Worm (Caenorhabditis elegans) whole organism, midembryonic: ENCODE results near the gene sto-6.

Experiments
- cog-1 ChIP-seq: sonication (generic microtip); optimal IDR thresholded peaks from 2 replicates; lab custom pipeline; 2016; ENCODE audit warnings: missing genetic modification characterization, missing compliant biosample characterization
- klf-2 ChIP-seq: fragments of 200-800 bp; sonication (Bioruptor generic); conservative IDR thresholded peaks from 2 replicates; pipeline ENCODE4 v1.3.6; 2022; ENCODE audit warnings: missing genetic modification reagents, missing genetic modification characterization, missing compliant biosample characterization
- ref-1 ChIP-seq: fragments of 200-800 bp; sonication (Bioruptor generic); conservative IDR thresholded peaks from 2 replicates; pipeline ENCODE4 v1.3.6; 2022; ENCODE audit warnings: missing genetic modification reagents, missing genetic modification characterization, missing compliant biosample characterization
- ztf-29 ChIP-seq: fragments of 200-800 bp; sonication (Bioruptor generic); IDR thresholded peaks from 2 replicates; pipeline ENCODE4 v1.3.6; 2022; ENCODE audit warnings: missing genetic modification reagents, missing genetic modification characterization, missing compliant biosample characterization

ce11 chrX:11608110-11608759 lies 24.0 kb upstream of the sto-6 start:
- no peak for TF ChIP-seq ztf-29 (GFP tag; lab: Robert Waterston, UW)
- TF ChIP-seq cog-1 (tag; lab: Kevin White, UChicago), result no peak
- no peak for TF ChIP-seq ref-1
- TF ChIP-seq klf-2 (GFP tag; lab: Robert Waterston, UW), result no peak
